Fruit fly (Drosophila melanogaster) whole organism, prepupa: ENCODE results near the gene MED10.

Experiments used
- Blimp-1 ChIP-seq: fragments of 200-800 bp; sonication (Bioruptor generic); optimal IDR thresholded peaks from 3 replicates; lab custom pipeline; 2017; ENCODE audit warnings: missing biosample characterization, missing genetic modification characterization, mild to moderate bottlenecking, moderate library complexity, missing genetic modification reagents
- CG10669 ChIP-seq: fragments of 200-800 bp; sonication (Bioruptor generic); optimal IDR thresholded peaks from 3 replicates; lab custom pipeline; 2018; ENCODE audit warnings: missing biosample characterization, mild to moderate bottlenecking, missing genetic modification characterization, moderate library complexity
- CG11294 ChIP-seq: fragments of 200-800 bp; sonication (Bioruptor generic); IDR thresholded peaks from 2 replicates; pipeline ENCODE4 v1.3.6; 2022; ENCODE audit warnings: missing biosample characterization, missing genetic modification characterization
- CG11762 ChIP-seq: fragments of 200-800 bp; sonication (Bioruptor generic); optimal IDR thresholded peaks from 3 replicates; lab custom pipeline; 2016; ENCODE audit warnings: missing biosample characterization, missing genetic modification characterization; ENCODE audit not compliant: insufficient read depth
- CG15336 ChIP-seq: fragments of 200-800 bp; sonication (Bioruptor generic); IDR thresholded peaks from 2 replicates; pipeline ENCODE4 v1.3.6; 2022; ENCODE audit warnings: missing biosample characterization, missing genetic modification characterization
- CG1621 ChIP-seq: fragments of 200-800 bp; sonication (Bioruptor generic); optimal IDR thresholded peaks from 3 replicates; lab custom pipeline; 2018; ENCODE audit warnings: missing biosample characterization, mild to moderate bottlenecking, missing genetic modification characterization
- CG3032 ChIP-seq: fragments of 200-800 bp; optimal IDR thresholded peaks from 2 replicates; lab custom pipeline; 2019; ENCODE audit warnings: missing biosample characterization, mild to moderate bottlenecking, missing genetic modification characterization, moderate library complexity
- CG31627 ChIP-seq: fragments of 200-800 bp; sonication (Bioruptor generic); optimal IDR thresholded peaks from 3 replicates; lab custom pipeline; 2016; ENCODE audit warnings: missing biosample characterization, missing genetic modification characterization
- CG32006 ChIP-seq: fragments of 200-800 bp; sonication (Bioruptor generic); optimal IDR thresholded peaks from 3 replicates; lab custom pipeline; 2017; ENCODE audit warnings: missing biosample characterization, mild to moderate bottlenecking, missing genetic modification characterization
- CG34406 ChIP-seq: fragments of 200-800 bp; sonication (Bioruptor generic); optimal IDR thresholded peaks from 3 replicates; lab custom pipeline; 2016; ENCODE audit warnings: missing biosample characterization, missing genetic modification characterization
- CG3919 ChIP-seq: fragments of 200-800 bp; sonication (Bioruptor generic); optimal IDR thresholded peaks from 3 replicates; lab custom pipeline; 2016; ENCODE audit warnings: missing biosample characterization, missing genetic modification characterization
- CG6163 ChIP-seq: fragments of 200-800 bp; sonication (Bioruptor generic); IDR thresholded peaks from 3 replicates; pipeline ENCODE4 v1.3.6; 2022; ENCODE audit warnings: missing biosample characterization, missing genetic modification characterization
- CG6792 ChIP-seq: fragments of 200-800 bp; sonication (Bioruptor generic); optimal IDR thresholded peaks from 3 replicates; lab custom pipeline; 2016; ENCODE audit warnings: missing biosample characterization, missing genetic modification characterization
- CG6808 ChIP-seq: fragments of 200-800 bp; sonication (Bioruptor generic); optimal IDR thresholded peaks from 3 replicates; lab custom pipeline; 2017; ENCODE audit warnings: missing biosample characterization, missing genetic modification characterization, mild to moderate bottlenecking, moderate library complexity, missing genetic modification reagents
- CG6854 ChIP-seq: fragments of 200-800 bp; sonication (Bioruptor generic); optimal IDR thresholded peaks from 2 replicates; lab custom pipeline; 2017; ENCODE audit warnings: missing biosample characterization, mild to moderate bottlenecking, missing genetic modification characterization
- CG8319 ChIP-seq: fragments of 200-800 bp; sonication (Bioruptor generic); optimal IDR thresholded peaks from 3 replicates; lab custom pipeline; 2016; ENCODE audit warnings: missing biosample characterization, missing genetic modification characterization
- CG8632 ChIP-seq: fragments of 200-800 bp; sonication (Bioruptor generic); optimal IDR thresholded peaks from 3 replicates; lab custom pipeline; 2016; ENCODE audit warnings: missing biosample characterization, missing genetic modification characterization
- Eip78C ChIP-seq: fragments of 200-800 bp; sonication (Bioruptor generic); peaks from one replicate; lab custom pipeline; 2016; ENCODE audit warnings: missing biosample characterization, missing genetic modification characterization
- Eip93F ChIP-seq: fragments of 200-800 bp; sonication (Bioruptor generic); optimal IDR thresholded peaks from 2 replicates; lab custom pipeline; 2016; ENCODE audit warnings: missing biosample characterization, mild to moderate bottlenecking, missing genetic modification characterization
- Ets21C ChIP-seq: fragments of 200-800 bp; sonication (Bioruptor generic); optimal IDR thresholded peaks from 3 replicates; lab custom pipeline; 2016; ENCODE audit warnings: missing biosample characterization, missing genetic modification characterization
- Ets96B ChIP-seq: fragments of 200-800 bp; optimal IDR thresholded peaks from 2 replicates; lab custom pipeline; 2019; ENCODE audit warnings: missing biosample characterization, mild to moderate bottlenecking, missing genetic modification characterization, moderate library complexity
- Hr38 ChIP-seq: sonication (Bioruptor generic); optimal IDR thresholded peaks from 2 replicates; lab custom pipeline; 2016; ENCODE audit warnings: missing biosample characterization, missing genetic modification characterization
- Lpt ChIP-seq: fragments of 200-800 bp; sonication (Bioruptor generic); optimal IDR thresholded peaks from 3 replicates; lab custom pipeline; 2016; ENCODE audit warnings: missing biosample characterization, missing genetic modification characterization
- Met ChIP-seq: fragments of 200-800 bp; sonication (Bioruptor generic); optimal IDR thresholded peaks from 3 replicates; lab custom pipeline; 2016; ENCODE audit warnings: missing biosample characterization, missing genetic modification characterization
- OdsH ChIP-seq: fragments of 200-800 bp; sonication (Bioruptor generic); optimal IDR thresholded peaks from 3 replicates; lab custom pipeline; 2016; ENCODE audit warnings: missing biosample characterization, missing genetic modification characterization
- Sox102F ChIP-seq: fragments of 200-800 bp; sonication (Bioruptor generic); optimal IDR thresholded peaks from 2 replicates; lab custom pipeline; 2016; ENCODE audit warnings: missing biosample characterization, mild to moderate bottlenecking, missing genetic modification characterization
- Sox15 ChIP-seq: fragments of 200-800 bp; sonication (Bioruptor generic); optimal IDR thresholded peaks from 3 replicates; lab custom pipeline; 2016; ENCODE audit warnings: missing biosample characterization, missing genetic modification characterization
- acj6 ChIP-seq: fragments of 200-800 bp; sonication (Bioruptor generic); optimal IDR thresholded peaks from 3 replicates; lab custom pipeline; 2016; ENCODE audit warnings: missing biosample characterization, missing genetic modification characterization
- cyc ChIP-seq: fragments of 200-800 bp; sonication (Bioruptor generic); optimal IDR thresholded peaks from 3 replicates; lab custom pipeline; 2016; ENCODE audit warnings: missing biosample characterization, missing genetic modification characterization
- dsx ChIP-seq: fragments of 200-800 bp; optimal IDR thresholded peaks from 3 replicates; lab custom pipeline; 2019; ENCODE audit warnings: missing biosample characterization, mild to moderate bottlenecking, missing genetic modification characterization, moderate library complexity; ENCODE audit not compliant: poor library complexity, severe bottlenecking
- eg ChIP-seq: fragments of 200-800 bp; sonication (Bioruptor generic); IDR thresholded peaks from 3 replicates; pipeline ENCODE4 v1.3.6; 2022; ENCODE audit warnings: missing biosample characterization, missing genetic modification characterization
- esn ChIP-seq: fragments of 200-800 bp; sonication (Bioruptor generic); optimal IDR thresholded peaks from 2 replicates; lab custom pipeline; 2016; ENCODE audit warnings: missing biosample characterization, mild to moderate bottlenecking, missing genetic modification characterization, moderate library complexity
- fd59A ChIP-seq: fragments of 200-800 bp; sonication (Bioruptor generic); optimal IDR thresholded peaks from 2 replicates; lab custom pipeline; 2017; ENCODE audit warnings: missing biosample characterization, mild to moderate bottlenecking, missing genetic modification characterization, missing genetic modification reagents
- fd85E ChIP-seq: fragments of 200-800 bp; sonication (Bioruptor generic); optimal IDR thresholded peaks from 3 replicates; lab custom pipeline; 2016; ENCODE audit warnings: missing biosample characterization, missing genetic modification characterization
- fkh ChIP-seq: fragments of 200-800 bp; sonication (Bioruptor generic); optimal IDR thresholded peaks from 3 replicates; lab custom pipeline; 2017; ENCODE audit warnings: missing biosample characterization, mild to moderate bottlenecking, missing genetic modification characterization, moderate library complexity
- salr ChIP-seq, 2 experiments: fragments of 200-800 bp; sonication (Bioruptor generic); optimal IDR thresholded peaks; 3 replicates each; lab custom pipeline; 2016 to 2018; ENCODE audit warnings: missing biosample characterization in 2 of 2, missing genetic modification characterization in 2 of 2, mild to moderate bottlenecking in 1 of 2
- spab ChIP-seq: fragments of 200-800 bp; sonication (Bioruptor generic); optimal IDR thresholded peaks from 2 replicates; lab custom pipeline; 2017; ENCODE audit warnings: missing biosample characterization, mild to moderate bottlenecking, missing genetic modification characterization, missing genetic modification reagents
- ss ChIP-seq, 2 experiments: fragments of 200-800 bp; sonication (Bioruptor generic); optimal IDR thresholded peaks; 2 replicates in 1 of 2; 3 replicates in 1 of 2; lab custom pipeline; 2017 to 2018; ENCODE audit warnings: mild to moderate bottlenecking in 2 of 2, missing biosample characterization in 2 of 2, missing genetic modification characterization in 2 of 2, moderate library complexity in 1 of 2
- svp ChIP-seq: fragments of 200-800 bp; sonication (Bioruptor generic); peaks from one replicate; lab custom pipeline; 2016; ENCODE audit warnings: missing biosample characterization, missing genetic modification characterization

The MED10 gene

dm6 chr3L:16272338-16272959 is 40.6 kb downstream of the MED10 start, which contains the start of gene CG13066:
Gene CG13066 (plus strand): TSS chr3L:16272909.
- TF ChIP-seq ss (GFP tag; optimal IDR thresholded peaks at IDR 0.05; lab: Kevin White, UChicago) (peak in 1 of 2 experiments; percentile 79), esn (GFP tag; lab: Kevin White, UChicago) (no peak)

dm6 chr3L:16275391-16276017 is 43.6 kb downstream of the MED10 start:
- TF ChIP-seq spab: peak; percentile 16
- peak; percentile 68 for TF ChIP-seq Eip78C
- TF ChIP-seq cyc (GFP tag; lab: Kevin White, UChicago): no peak
- TF ChIP-seq CG6808: peak; percentile 44
- no peak for TF ChIP-seq Met
- no peak for TF ChIP-seq eg (GFP tag; lab: Robert Waterston, UW)
- peak; percentile 37 for TF ChIP-seq Ets96B (tag; lab: Kevin White, UChicago)
- peak; percentile 6 for TF ChIP-seq CG10669
- TF ChIP-seq fd59A: peak; percentile 9
- no peak for TF ChIP-seq salr (GFP tag; optimal IDR thresholded peaks at IDR 0.05; lab: Kevin White, UChicago)
- peak; percentile 17 for TF ChIP-seq svp (GFP tag; lab: Kevin White, UChicago)
- no peak for TF ChIP-seq CG6792 (GFP tag; lab: Kevin White, UChicago)
- TF ChIP-seq OdsH (GFP tag; lab: Kevin White, UChicago): no peak
- no peak for TF ChIP-seq CG11762 (GFP tag; lab: Kevin White, UChicago)
- TF ChIP-seq CG3032 (tag; lab: Kevin White, UChicago): peak; percentile 51
- peak; percentile 20 for TF ChIP-seq CG32006 (GFP tag; lab: Kevin White, UChicago)

- TF ChIP-seq Ets96B (tag; lab: Kevin White, UChicago): no peak
- TF ChIP-seq dsx (GFP tag; lab: Kevin White, UChicago): no peak
- TF ChIP-seq CG15336 (GFP tag; lab: Robert Waterston, UW): no peak
- TF ChIP-seq Eip93F (GFP tag; lab: Kevin White, UChicago): no peak
- TF ChIP-seq Lpt (GFP tag; lab: Kevin White, UChicago): no peak
- TF ChIP-seq CG31627 (GFP tag; lab: Kevin White, UChicago): no peak
- no peak for TF ChIP-seq CG6854 (GFP tag; lab: Kevin White, UChicago)
Observed at dm6 chr3L:16277135-16277534, 45.3 kb downstream of the MED10 start, which contains the start of gene CG13065. Gene CG13065 (plus strand): TSS chr3L:16277435.

dm6 chr3L:16279171-16279570 is 47.3 kb downstream of the MED10 start, which contains the start of gene CG13050:
Gene CG13050 (minus strand): TSS chr3L:16279271.
- TF ChIP-seq CG6792 (GFP tag; lab: Kevin White, UChicago): no peak
- no peak for TF ChIP-seq CG8319 (GFP tag; lab: Kevin White, UChicago)
- TF ChIP-seq CG15336 (GFP tag; lab: Robert Waterston, UW): no peak
- TF ChIP-seq CG6163 (GFP tag; lab: Robert Waterston, UW): no peak
- TF ChIP-seq CG8632 (GFP tag; lab: Kevin White, UChicago): no peak
- no peak for TF ChIP-seq CG31627 (GFP tag; lab: Kevin White, UChicago)
- no peak for TF ChIP-seq fd85E

- TF ChIP-seq acj6 (no peak), CG10669 (no peak), CG1621 (tag; lab: Kevin White, UChicago) (no peak), fd85E (no peak), Lpt (GFP tag; lab: Kevin White, UChicago) (peak; percentile 8), Eip78C (peak; percentile 53), fkh (GFP tag; lab: Kevin White, UChicago) (no peak), Blimp-1 (GFP tag; lab: Kevin White, UChicago) (no peak), CG32006 (GFP tag; lab: Kevin White, UChicago) (no peak), OdsH (GFP tag; lab: Kevin White, UChicago) (no peak), Sox102F (peak; percentile 19), Ets21C (GFP tag; lab: Kevin White, UChicago) (no peak), Ets96B (tag; lab: Kevin White, UChicago) (no peak), CG3919 (GFP tag; lab: Kevin White, UChicago) (no peak), CG11762 (GFP tag; lab: Kevin White, UChicago) (no peak), Hr38 (no peak), ss (GFP tag; optimal IDR thresholded peaks at IDR 0.05; lab: Kevin White, UChicago) (peak in 1 of 2 experiments; percentile 63), CG11294 (GFP tag; lab: Robert Waterston, UW) (no peak), CG8319 (GFP tag; lab: Kevin White, UChicago) (no peak), dsx (GFP tag; lab: Kevin White, UChicago) (peak; percentile 55), Sox15 (GFP tag; lab: Kevin White, UChicago) (no peak), CG31627 (GFP tag; lab: Kevin White, UChicago) (no peak), CG34406 (GFP tag; lab: Kevin White, UChicago) (no peak)
Observed at dm6 chr3L:16279987-16280454, 48.1 kb downstream of the MED10 start, which contains the start of gene CG13064. Gene CG13064 (plus strand): TSS chr3L:16280404.
